Fruit fly (Drosophila melanogaster) whole organism, pupa: Measurements from ENCODE around the gene Or65a.

Experiments
- CG10348 ChIP-seq: fragments of 200-800 bp; sonication (Bioruptor generic); IDR thresholded peaks from 2 replicates; pipeline ENCODE4 v1.3.6; 2022; ENCODE audit warnings: missing biosample characterization, missing genetic modification characterization
- CG12605 ChIP-seq: fragments of 200-800 bp; sonication (Bioruptor generic); IDR thresholded peaks from 2 replicates; pipeline ENCODE4 v1.3.6; 2022; ENCODE audit warnings: missing biosample characterization, missing genetic modification characterization
- CG13204 ChIP-seq: fragments of 200-800 bp; sonication (Bioruptor generic); optimal IDR thresholded peaks from 2 replicates; lab custom pipeline; 2018; ENCODE audit warnings: missing biosample characterization, mild to moderate bottlenecking, missing genetic modification characterization, moderate library complexity
- CG14655 ChIP-seq: fragments of 200-800 bp; sonication (Bioruptor generic); optimal IDR thresholded peaks from 3 replicates; lab custom pipeline; 2017; ENCODE audit warnings: mild to moderate bottlenecking, missing biosample characterization, missing genetic modification reagents, missing genetic modification characterization
- CG15710 ChIP-seq: fragments of 200-800 bp; sonication (Bioruptor generic); optimal IDR thresholded peaks from 2 replicates; lab custom pipeline; 2018; ENCODE audit warnings: missing biosample characterization, mild to moderate bottlenecking, missing genetic modification characterization, moderate library complexity
- CG17806 ChIP-seq: fragments of 200-800 bp; sonication (Bioruptor generic); optimal IDR thresholded peaks from 2 replicates; lab custom pipeline; 2018; ENCODE audit warnings: missing biosample characterization, mild to moderate bottlenecking, missing genetic modification characterization, moderate library complexity
- CG32121 ChIP-seq: fragments of 200-800 bp; sonication (Bioruptor generic); IDR thresholded peaks from 2 replicates; pipeline ENCODE4 v1.3.6; 2022; ENCODE audit warnings: missing biosample characterization, missing genetic modification characterization
- CG34367 ChIP-seq: fragments of 200-800 bp; sonication (Bioruptor generic); optimal IDR thresholded peaks from 2 replicates; lab custom pipeline; 2018; ENCODE audit warnings: missing biosample characterization, mild to moderate bottlenecking, missing genetic modification characterization
- CG4496 ChIP-seq: fragments of 200-800 bp; sonication (Bioruptor generic); IDR thresholded peaks from 3 replicates; pipeline ENCODE4 v1.3.6; 2022; ENCODE audit warnings: missing biosample characterization, missing genetic modification characterization
- CG8159 ChIP-seq: fragments of 200-800 bp; sonication (Bioruptor generic); optimal IDR thresholded peaks from 3 replicates; lab custom pipeline; 2018; ENCODE audit warnings: missing biosample characterization, mild to moderate bottlenecking, missing genetic modification characterization, moderate library complexity
- CG8301 ChIP-seq: fragments of 200-800 bp; sonication (Bioruptor generic); optimal IDR thresholded peaks from 2 replicates; lab custom pipeline; 2018; ENCODE audit warnings: missing biosample characterization, mild to moderate bottlenecking, missing genetic modification characterization
- CG9948 ChIP-seq: fragments of 200-800 bp; sonication (Bioruptor generic); optimal IDR thresholded peaks from 2 replicates; lab custom pipeline; 2018; ENCODE audit warnings: missing biosample characterization, mild to moderate bottlenecking, missing genetic modification characterization, moderate library complexity
- D1 ChIP-seq: fragments of 200-800 bp; sonication (Bioruptor generic); optimal IDR thresholded peaks from 2 replicates; lab custom pipeline; 2018; ENCODE audit warnings: missing biosample characterization, mild to moderate bottlenecking, missing genetic modification characterization, moderate library complexity
- EcR ChIP-seq: fragments of 200-800 bp; sonication (Bioruptor generic); optimal IDR thresholded peaks from 3 replicates; lab custom pipeline; 2019; ENCODE audit warnings: missing biosample characterization, missing genetic modification characterization, mild to moderate bottlenecking, moderate library complexity, missing genetic modification reagents
- Ets98B ChIP-seq: fragments of 200-800 bp; sonication (Bioruptor generic); IDR thresholded peaks from 2 replicates; pipeline ENCODE4 v1.3.6; 2022; ENCODE audit warnings: missing biosample characterization, missing genetic modification characterization
- Pif1A ChIP-seq: fragments of 200-800 bp; sonication (Bioruptor generic); optimal IDR thresholded peaks from 3 replicates; lab custom pipeline; 2016; ENCODE audit warnings: missing biosample characterization, missing genetic modification characterization
- Pif1B ChIP-seq: fragments of 200-800 bp; sonication (Bioruptor generic); optimal IDR thresholded peaks from 3 replicates; lab custom pipeline; 2016; ENCODE audit warnings: missing biosample characterization, missing genetic modification characterization
- Snoo ChIP-seq: fragments of 200-800 bp; sonication (Bioruptor generic); optimal IDR thresholded peaks from 3 replicates; lab custom pipeline; 2017; ENCODE audit warnings: missing biosample characterization, mild to moderate bottlenecking, missing genetic modification characterization, inconsistent platforms
- fd96Ca ChIP-seq: fragments of 200-800 bp; sonication (Bioruptor generic); IDR thresholded peaks from 3 replicates; pipeline ENCODE4 v1.3.6; 2022; ENCODE audit warnings: missing biosample characterization, missing genetic modification characterization
- gl ChIP-seq: fragments of 200-800 bp; sonication (Bioruptor generic); optimal IDR thresholded peaks from 2 replicates; lab custom pipeline; 2018; ENCODE audit warnings: missing biosample characterization, mild to moderate bottlenecking, missing genetic modification characterization
- rn ChIP-seq: fragments of 200-800 bp; sonication (Bioruptor generic); IDR thresholded peaks from 2 replicates; pipeline ENCODE4 v1.3.6; 2022; ENCODE audit warnings: missing biosample characterization, missing genetic modification characterization

The Or65a gene

DNA sequence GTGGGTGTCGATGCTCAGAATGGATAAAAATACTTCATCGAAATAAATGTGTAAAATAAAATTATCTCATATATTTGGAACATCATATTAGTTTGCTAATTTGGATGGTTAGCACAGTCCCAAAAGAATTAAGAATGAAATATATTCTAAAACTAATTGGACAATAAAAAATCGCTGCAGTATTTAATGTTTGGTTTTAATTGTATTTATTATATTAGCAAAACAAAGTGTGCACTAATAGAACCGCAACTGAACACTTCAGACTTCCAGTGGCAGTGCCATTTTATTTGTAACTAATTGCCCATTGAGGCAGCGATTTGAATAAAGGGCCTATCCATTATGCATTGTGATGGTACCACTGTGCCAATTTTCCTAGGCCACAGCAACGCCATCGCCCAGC is 34.6 kb downstream of the Or65a start:
- TF ChIP-seq CG8301 (tag; lab: Kevin White, UChicago) (peak; percentile 45), Pif1B (peak; percentile 41), gl (tag; lab: Kevin White, UChicago) (no peak), D1 (tag; lab: Kevin White, UChicago) (no peak), CG12605 (GFP tag; lab: Robert Waterston, UW) (no peak), CG9948 (tag; lab: Kevin White, UChicago) (peak; percentile 71), CG13204 (GFP tag; lab: Kevin White, UChicago) (no peak), CG4496 (no peak), CG14655 (peak; percentile 82), CG17806 (tag; lab: Kevin White, UChicago) (peak; percentile 47), CG34367 (tag; lab: Kevin White, UChicago) (peak; percentile 54), CG15710 (tag; lab: Kevin White, UChicago) (peak; percentile 46), Pif1A (GFP tag; lab: Kevin White, UChicago) (peak; percentile 33), Ets98B (GFP tag; lab: Robert Waterston, UW) (no peak), CG8159 (tag; lab: Kevin White, UChicago) (peak; percentile 69)

DNA sequence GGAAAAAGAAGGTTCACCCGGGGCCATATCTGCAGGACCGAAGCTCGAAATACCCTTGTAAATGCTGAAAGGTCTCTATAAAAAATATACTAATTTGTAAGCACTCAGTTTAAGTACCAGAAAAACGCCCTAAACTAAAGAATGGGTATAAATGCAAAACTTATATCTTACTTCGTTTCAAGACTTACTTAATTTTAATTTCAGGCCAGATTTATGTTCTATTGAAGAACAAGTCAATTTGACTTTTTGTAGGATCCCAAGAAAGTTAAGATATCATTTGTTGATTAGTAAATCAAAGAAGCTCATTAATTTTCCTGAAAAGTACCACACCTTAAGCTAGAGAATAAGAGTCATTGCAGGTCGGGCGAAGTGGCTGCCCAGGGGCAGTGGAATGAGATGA is 36.7 kb downstream of the Or65a start:
- TF ChIP-seq Pif1B: no peak
- peak; percentile 40 for TF ChIP-seq CG8159 (tag; lab: Kevin White, UChicago)
- TF ChIP-seq CG9948 (tag; lab: Kevin White, UChicago): peak; percentile 14
- no peak for TF ChIP-seq Snoo (tag; lab: Kevin White, UChicago)
- no peak for TF ChIP-seq D1 (tag; lab: Kevin White, UChicago)
- no peak for TF ChIP-seq Pif1A (GFP tag; lab: Kevin White, UChicago)
- no peak for TF ChIP-seq CG4496

DNA sequence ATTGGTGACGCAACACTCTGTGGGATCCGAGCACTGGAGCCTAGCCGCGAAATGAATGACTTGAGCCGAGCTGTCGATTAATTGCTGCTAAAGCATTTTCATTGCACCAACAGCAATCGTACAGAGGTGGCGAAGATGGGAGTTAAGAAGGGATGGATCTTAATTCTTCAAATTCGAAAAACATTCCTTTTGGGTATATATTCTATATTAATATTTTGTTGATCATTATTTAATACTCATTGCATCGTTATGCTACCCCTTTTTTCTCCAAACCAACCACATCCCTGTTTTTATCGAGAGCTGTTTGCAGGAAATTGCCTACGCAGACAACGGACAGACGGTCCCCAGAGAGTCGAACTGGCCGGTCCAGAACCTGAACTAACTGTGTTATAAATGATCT is 38.1 kb downstream of the Or65a start:
- TF ChIP-seq Pif1A (GFP tag; lab: Kevin White, UChicago) (peak; percentile 69), EcR (GFP tag; lab: Kevin White, UChicago) (no peak), CG14655 (peak; percentile 82), CG4496 (peak; percentile 80), CG9948 (tag; lab: Kevin White, UChicago) (peak; percentile 72), CG32121 (GFP tag; lab: Robert Waterston, UW) (peak; percentile 54), gl (tag; lab: Kevin White, UChicago) (peak; percentile 73), CG8301 (tag; lab: Kevin White, UChicago) (peak; percentile 74), CG12605 (GFP tag; lab: Robert Waterston, UW) (peak; percentile 76), CG13204 (GFP tag; lab: Kevin White, UChicago) (peak; percentile 55), Snoo (tag; lab: Kevin White, UChicago) (peak; percentile 30), D1 (tag; lab: Kevin White, UChicago) (no peak), rn (GFP tag; lab: Robert Waterston, UW) (no peak), Pif1B (peak; percentile 59), CG8159 (tag; lab: Kevin White, UChicago) (peak; percentile 86), Ets98B (GFP tag; lab: Robert Waterston, UW) (peak; percentile 60), CG34367 (tag; lab: Kevin White, UChicago) (peak; percentile 79), CG15710 (tag; lab: Kevin White, UChicago) (peak; percentile 85), CG17806 (tag; lab: Kevin White, UChicago) (peak; percentile 84), fd96Ca (GFP tag; lab: Robert Waterston, UW) (peak; percentile 76), CG10348 (GFP tag; lab: Robert Waterston, UW) (no peak)

DNA sequence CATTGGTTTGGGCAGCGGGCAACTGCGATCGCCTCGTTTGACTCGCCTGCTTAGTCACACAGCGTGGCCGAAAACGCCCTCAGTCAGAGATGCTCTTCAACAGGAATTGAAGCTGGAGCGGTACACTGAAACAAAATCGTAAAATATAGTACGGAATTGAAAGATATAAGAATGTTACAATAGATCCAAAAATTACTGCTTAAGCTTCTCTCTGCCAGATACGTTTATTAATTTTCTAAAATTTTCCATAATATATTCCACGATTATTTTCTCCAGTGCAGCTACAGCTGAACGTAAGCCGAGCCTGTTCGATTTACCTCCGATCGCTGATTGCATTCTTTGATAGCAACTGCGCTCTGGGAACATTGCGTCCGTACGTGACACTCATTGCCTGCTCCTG is 38.8 kb downstream of the Or65a start:
- TF ChIP-seq Ets98B (GFP tag; lab: Robert Waterston, UW) (no peak), CG15710 (tag; lab: Kevin White, UChicago) (peak; percentile 74), CG14655 (peak; percentile 74), rn (GFP tag; lab: Robert Waterston, UW) (no peak; the same call in 1 of the 2 replicates), CG4496 (peak; percentile 61; the same call in 2 of the 3 replicates), CG8301 (tag; lab: Kevin White, UChicago) (peak; percentile 56), CG9948 (tag; lab: Kevin White, UChicago) (peak; percentile 74), CG8159 (tag; lab: Kevin White, UChicago) (peak; percentile 85), CG13204 (GFP tag; lab: Kevin White, UChicago) (no peak), CG34367 (tag; lab: Kevin White, UChicago) (peak; percentile 22), gl (tag; lab: Kevin White, UChicago) (peak; percentile 56), CG10348 (GFP tag; lab: Robert Waterston, UW) (no peak), Snoo (tag; lab: Kevin White, UChicago) (peak; percentile 73), CG17806 (tag; lab: Kevin White, UChicago) (peak; percentile 78), Pif1A (GFP tag; lab: Kevin White, UChicago) (peak; percentile 33), Pif1B (peak; percentile 36), fd96Ca (GFP tag; lab: Robert Waterston, UW) (0 out of 3 replicates have a peak, but pooled peaks have one; percentile 31), D1 (tag; lab: Kevin White, UChicago) (peak; percentile 1), CG32121 (GFP tag; lab: Robert Waterston, UW) (no peak), EcR (GFP tag; lab: Kevin White, UChicago) (no peak), CG12605 (GFP tag; lab: Robert Waterston, UW) (no peak)
- TF ChIP-seq, all 21 proteins: peak for 14

DNA sequence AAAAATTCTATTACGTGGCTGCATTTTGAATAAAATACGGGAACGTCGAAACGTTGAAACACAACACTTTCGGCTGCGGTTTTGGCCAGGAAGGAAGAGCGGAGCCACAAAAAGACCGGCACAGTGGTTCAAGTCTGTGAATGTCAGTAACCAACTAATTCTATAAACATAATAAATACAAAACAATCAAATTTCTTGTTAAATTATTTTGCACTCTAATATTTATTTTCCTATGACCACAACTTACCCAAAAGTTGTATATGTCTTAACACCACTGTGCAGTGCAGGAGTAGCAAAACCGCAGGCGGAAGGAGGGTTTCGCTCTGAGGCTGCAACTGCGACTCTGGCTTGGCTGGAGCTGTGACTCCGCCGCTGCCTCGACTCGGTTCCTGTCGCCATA is 43.2 kb downstream of the Or65a start:
- TF ChIP-seq D1 (tag; lab: Kevin White, UChicago) (peak; percentile 49), CG17806 (tag; lab: Kevin White, UChicago) (peak; percentile 79), gl (tag; lab: Kevin White, UChicago) (peak; percentile 68), fd96Ca (GFP tag; lab: Robert Waterston, UW) (peak; percentile 66; the same call in 1 of the 3 replicates), CG32121 (GFP tag; lab: Robert Waterston, UW) (no peak), CG12605 (GFP tag; lab: Robert Waterston, UW) (peak; percentile 68), EcR (GFP tag; lab: Kevin White, UChicago) (no peak), CG9948 (tag; lab: Kevin White, UChicago) (peak; percentile 77), CG14655 (peak; percentile 66), CG15710 (tag; lab: Kevin White, UChicago) (peak; percentile 80), CG34367 (tag; lab: Kevin White, UChicago) (peak; percentile 61), Pif1B (peak; percentile 57), CG8159 (tag; lab: Kevin White, UChicago) (peak; percentile 84), rn (GFP tag; lab: Robert Waterston, UW) (0 out of 2 replicates have a peak, but pooled peaks have one; percentile 12), CG4496 (peak; percentile 75), CG8301 (tag; lab: Kevin White, UChicago) (peak; percentile 40), Snoo (tag; lab: Kevin White, UChicago) (peak; percentile 73), CG13204 (GFP tag; lab: Kevin White, UChicago) (no peak), CG10348 (GFP tag; lab: Robert Waterston, UW) (no peak), Pif1A (GFP tag; lab: Kevin White, UChicago) (peak; percentile 72), Ets98B (GFP tag; lab: Robert Waterston, UW) (peak; percentile 61)
